Fruit fly (Drosophila melanogaster) whole organism, embryonic: ENCODE measurements around the gene CG13038.

Experiments used
- BEAF-32 ChIP-seq: fragments of 200-800 bp; sonication (Bioruptor generic); optimal IDR thresholded peaks from 3 replicates; lab custom pipeline; 2017; ENCODE audit warnings: missing biosample characterization, missing genetic modification characterization, mild to moderate bottlenecking, moderate library complexity, missing genetic modification reagents
- CG4282 ChIP-seq: fragments of 200-800 bp; sonication (Bioruptor generic); optimal IDR thresholded peaks from 2 replicates; lab custom pipeline; 2016; ENCODE audit warnings: missing biosample characterization, missing genetic modification characterization
- Dek ChIP-seq: fragments of 200-800 bp; sonication (Bioruptor generic); optimal IDR thresholded peaks from 3 replicates; lab custom pipeline; 2019; ENCODE audit warnings: missing biosample characterization, mild to moderate bottlenecking, missing genetic modification characterization, moderate library complexity
- Hey ChIP-seq: fragments of 200-800 bp; sonication (Bioruptor generic); optimal IDR thresholded peaks from 3 replicates; lab custom pipeline; 2018; ENCODE audit warnings: missing biosample characterization, mild to moderate bottlenecking, missing genetic modification characterization
- Hr78 ChIP-seq, 2 experiments: fragments of 200-800 bp in 1 of 2; fragments of >200 bp in 1 of 2; sonication (Bioruptor generic) in 1 of 2; optimal IDR thresholded peaks; 2 replicates each; lab custom pipeline; 2017 to 2019; ENCODE audit warnings: missing biosample characterization in 2 of 2, missing genetic modification characterization in 2 of 2, mild to moderate bottlenecking in 1 of 2, moderate library complexity in 1 of 2
- NC2β ChIP-seq: fragments of 200-800 bp; sonication (Bioruptor generic); optimal IDR thresholded peaks from 2 replicates; lab custom pipeline; 2016; ENCODE audit warnings: missing biosample characterization, missing genetic modification characterization
- Pdp1 ChIP-seq, 2 experiments: fragments of 200-800 bp; sonication (Bioruptor generic); optimal IDR thresholded peaks; 3 replicates each; lab custom pipeline; 2016; ENCODE audit warnings: missing biosample characterization in 2 of 2, missing genetic modification characterization in 2 of 2, mild to moderate bottlenecking in 1 of 2, moderate library complexity in 1 of 2
- Taf1 ChIP-seq: fragments of 200-800 bp; sonication (Bioruptor generic); IDR thresholded peaks from 2 replicates; pipeline ENCODE4 v1.3.6; 2022; ENCODE audit warnings: missing biosample characterization, missing genetic modification characterization
- fu2 ChIP-seq: fragments of 200-800 bp; sonication (Bioruptor generic); optimal IDR thresholded peaks from 2 replicates; lab custom pipeline; 2016; ENCODE audit warnings: missing biosample characterization, missing genetic modification characterization
- hth ChIP-seq: fragments of >200 bp; optimal IDR thresholded peaks from 2 replicates; lab custom pipeline; 2017; ENCODE audit warnings: inconsistent platforms
- usp ChIP-seq: fragments of >200 bp; optimal IDR thresholded peaks from 2 replicates; lab custom pipeline; 2017; ENCODE audit warnings: missing biosample characterization, missing genetic modification characterization
- yki ChIP-seq: fragments of >200 bp; optimal IDR thresholded peaks from 3 replicates; lab custom pipeline; 2018

DNA sequence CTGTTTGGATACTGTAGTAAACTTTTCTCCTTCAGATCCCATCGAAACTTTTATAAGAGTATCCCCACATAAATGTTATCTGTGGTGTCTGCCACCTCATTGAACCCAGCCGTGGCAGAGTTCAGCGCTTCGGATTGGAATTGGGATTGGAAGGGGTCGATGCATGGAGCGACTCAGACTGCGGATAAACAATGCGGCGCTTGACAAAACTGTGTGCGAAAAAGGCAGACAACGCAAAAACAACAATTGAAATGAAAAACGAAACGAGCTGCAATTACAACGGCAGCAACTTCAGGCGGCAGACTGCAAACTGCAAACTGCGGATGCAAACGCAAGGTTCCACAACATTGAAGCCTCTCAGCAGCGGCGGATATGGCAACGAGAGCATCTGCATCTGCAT is 13.7 kb downstream of the CG13038 start, which contains the start of gene CG13062:
- TF ChIP-seq NC2β (no peak), Dek (tag; lab: Kevin White, UChicago) (no peak), BEAF-32 (GFP tag; lab: Kevin White, UChicago) (no peak), CG4282 (GFP tag; lab: Kevin White, UChicago) (no peak), hth (lab: Kevin White, UChicago) (no peak), Taf1 (GFP tag; lab: Robert Waterston, UW) (no peak), usp (GFP tag; lab: Kevin White, UChicago) (no peak), Hey (no peak), Pdp1 (GFP tag; optimal IDR thresholded peaks at IDR 0.05; lab: Kevin White, UChicago) (no peak), fu2 (no peak), Hr78 (GFP tag; optimal IDR thresholded peaks at IDR 0.05; lab: Kevin White, UChicago) (no peak), yki (lab: Kevin White, UChicago) (no peak)
